Worm (Caenorhabditis elegans) whole organism, mixed stage, embryonic: ENCODE data around the gene C26H9A.4.
A peak's percentile ranks its signal among the peaks of the same experiment; 100 is the strongest.

Experiments used
- M03D4.4 ChIP-seq: sonication (generic microtip); optimal IDR thresholded peaks from 2 replicates; lab custom pipeline; 2017; ENCODE audit warnings: mild to moderate bottlenecking, missing genetic modification characterization, missing compliant biosample characterization
- bed-3 ChIP-seq: fragments of 200-800 bp; sonication (Bioruptor generic); optimal IDR thresholded peaks from 3 replicates; lab custom pipeline; 2018; ENCODE audit warnings: mild to moderate bottlenecking, missing genetic modification characterization, moderate library complexity, missing compliant biosample characterization
- blmp-1 ChIP-seq: fragments of 150-350 bp; optimal IDR thresholded peaks from 2 replicates; lab custom pipeline; 2014; ENCODE audit warnings: missing biosample characterization, missing genetic modification characterization
- ceh-39 ChIP-seq: fragments of 150-350 bp; optimal IDR thresholded peaks from 2 replicates; lab custom pipeline; 2014; ENCODE audit warnings: missing biosample characterization, missing genetic modification characterization
- ceh-43 ChIP-seq: fragments of 200-800 bp; sonication (Bioruptor generic); optimal IDR thresholded peaks from 2 replicates; lab custom pipeline; 2018; ENCODE audit warnings: mild to moderate bottlenecking, missing genetic modification characterization, moderate library complexity, missing compliant biosample characterization
- ceh-83 ChIP-seq: fragments of 200-800 bp; sonication (Bioruptor generic); optimal IDR thresholded peaks from 2 replicates; lab custom pipeline; 2018; ENCODE audit warnings: mild to moderate bottlenecking, missing genetic modification characterization, missing compliant biosample characterization
- ces-1 ChIP-seq: fragments of 150-350 bp; optimal IDR thresholded peaks from 2 replicates; lab custom pipeline; 2014; ENCODE audit warnings: missing biosample characterization, missing genetic modification reagents, missing genetic modification characterization
- cnd-1 ChIP-seq: fragments of 200-800 bp; sonication (Bioruptor generic); optimal IDR thresholded peaks from 2 replicates; lab custom pipeline; 2018; ENCODE audit warnings: mild to moderate bottlenecking, missing genetic modification characterization, missing compliant biosample characterization
- drap-1 ChIP-seq: fragments of 200-800 bp; sonication (Bioruptor generic); optimal IDR thresholded peaks from 3 replicates; lab custom pipeline; 2018; ENCODE audit warnings: mild to moderate bottlenecking, missing genetic modification characterization, missing compliant biosample characterization
- elt-1 ChIP-seq: sonication (generic microtip); optimal IDR thresholded peaks from 2 replicates; lab custom pipeline; 2017; ENCODE audit warnings: missing genetic modification characterization, mild to moderate bottlenecking, missing compliant biosample characterization, antibody characterized with exemption, moderate library complexity, borderline replicate concordance; ENCODE audit not compliant: insufficient read depth
- elt-3 ChIP-seq: fragments of 150-350 bp; optimal IDR thresholded peaks from 2 replicates; lab custom pipeline; 2014; ENCODE audit warnings: missing biosample characterization, missing genetic modification characterization
- flh-1 ChIP-seq: fragments of 200-800 bp; sonication (Bioruptor generic); optimal IDR thresholded peaks from 2 replicates; lab custom pipeline; 2018; ENCODE audit warnings: mild to moderate bottlenecking, missing genetic modification characterization, moderate library complexity, missing compliant biosample characterization
- ham-2 ChIP-seq: fragments of 200-800 bp; sonication (Bioruptor generic); optimal IDR thresholded peaks from 2 replicates; lab custom pipeline; 2018; ENCODE audit warnings: mild to moderate bottlenecking, missing genetic modification characterization, missing compliant biosample characterization
- hlh-1 ChIP-seq: fragments of 150-350 bp; optimal IDR thresholded peaks from 2 replicates; lab custom pipeline; 2014; ENCODE audit warnings: missing biosample characterization, missing genetic modification reagents, missing genetic modification characterization
- lin-13 ChIP-seq: fragments of 150-350 bp; optimal IDR thresholded peaks from 2 replicates; lab custom pipeline; 2014; ENCODE audit warnings: missing biosample characterization, missing genetic modification characterization
- lin-32 ChIP-seq: fragments of 200-800 bp; sonication (Bioruptor generic); optimal IDR thresholded peaks from 2 replicates; lab custom pipeline; 2018; ENCODE audit warnings: mild to moderate bottlenecking, missing genetic modification characterization, missing compliant biosample characterization
- lsy-2 ChIP-seq: fragments of 150-350 bp; optimal IDR thresholded peaks from 2 replicates; lab custom pipeline; 2014; ENCODE audit warnings: missing biosample characterization, missing genetic modification characterization
- mab-5 ChIP-seq: fragments of 150-350 bp; optimal IDR thresholded peaks from 2 replicates; lab custom pipeline; 2014; ENCODE audit warnings: missing biosample characterization, missing genetic modification characterization
- mep-1 ChIP-seq: fragments of 150-350 bp; optimal IDR thresholded peaks from 2 replicates; lab custom pipeline; 2017; ENCODE audit warnings: missing biosample characterization, missing genetic modification reagents, missing genetic modification characterization, inconsistent platforms
- mls-2 ChIP-seq: sonication (generic microtip); optimal IDR thresholded peaks from 2 replicates; lab custom pipeline; 2016; ENCODE audit warnings: mild to moderate bottlenecking, missing genetic modification characterization, moderate library complexity, missing compliant biosample characterization
- nhr-12 ChIP-seq: fragments of 150-350 bp; optimal IDR thresholded peaks from 2 replicates; lab custom pipeline; 2014; ENCODE audit warnings: missing biosample characterization, missing genetic modification characterization
- nhr-2 ChIP-seq: fragments of 150-350 bp; optimal IDR thresholded peaks from 2 replicates; lab custom pipeline; 2014; ENCODE audit warnings: missing biosample characterization, missing genetic modification characterization
- nhr-237 ChIP-seq: fragments of 150-350 bp; optimal IDR thresholded peaks from 2 replicates; lab custom pipeline; 2014; ENCODE audit warnings: missing biosample characterization, missing genetic modification characterization
- nhr-28 ChIP-seq: fragments of 150-350 bp; optimal IDR thresholded peaks from 2 replicates; lab custom pipeline; 2014; ENCODE audit warnings: missing biosample characterization, missing genetic modification characterization
- nhr-76 ChIP-seq: sonication (generic microtip); optimal IDR thresholded peaks from 2 replicates; lab custom pipeline; 2017; ENCODE audit warnings: missing biosample characterization, missing genetic modification characterization
- pha-4 ChIP-seq: fragments of 150-350 bp; optimal IDR thresholded peaks from 2 replicates; lab custom pipeline; 2018; ENCODE audit warnings: missing biosample characterization, missing genetic modification reagents, missing genetic modification characterization
- sem-2 ChIP-seq: fragments of 200-800 bp; sonication (Bioruptor generic); optimal IDR thresholded peaks from 2 replicates; lab custom pipeline; 2018; ENCODE audit warnings: mild to moderate bottlenecking, missing genetic modification characterization, missing compliant biosample characterization
- snpc-4 ChIP-seq: fragments of 150-350 bp; optimal IDR thresholded peaks from 2 replicates; lab custom pipeline; 2014; ENCODE audit warnings: missing biosample characterization, missing genetic modification characterization
- sptf-1 ChIP-seq: sonication (generic microtip); optimal IDR thresholded peaks from 2 replicates; lab custom pipeline; 2017; ENCODE audit warnings: mild to moderate bottlenecking, missing genetic modification characterization, moderate library complexity, missing compliant biosample characterization
- tbx-8 ChIP-seq: fragments of 200-800 bp; sonication (Bioruptor generic); optimal IDR thresholded peaks from 2 replicates; lab custom pipeline; 2018; ENCODE audit warnings: mild to moderate bottlenecking, missing genetic modification characterization, moderate library complexity, missing compliant biosample characterization
- unc-120 ChIP-seq: sonication (generic microtip); optimal IDR thresholded peaks from 2 replicates; lab custom pipeline; 2017; ENCODE audit warnings: missing genetic modification characterization, missing compliant biosample characterization; ENCODE audit not compliant: poor library complexity, severe bottlenecking
- unc-39 ChIP-seq: fragments of 150-350 bp; optimal IDR thresholded peaks from 2 replicates; lab custom pipeline; 2014; ENCODE audit warnings: missing biosample characterization, missing genetic modification characterization
- unc-62 ChIP-seq: fragments of 150-350 bp; optimal IDR thresholded peaks from 2 replicates; lab custom pipeline; 2014; ENCODE audit warnings: missing biosample characterization, missing genetic modification reagents, missing genetic modification characterization
- zip-8 ChIP-seq: fragments of 150-350 bp; optimal IDR thresholded peaks from 2 replicates; lab custom pipeline; 2014; ENCODE audit warnings: missing biosample characterization, missing genetic modification characterization
- ztf-11 ChIP-seq: fragments of 150-350 bp; optimal IDR thresholded peaks from 2 replicates; lab custom pipeline; 2014; ENCODE audit warnings: missing biosample characterization, missing genetic modification characterization

C26H9A.4 gene

ce11 chrIV:12653094-12653493, at the start of gene C26H9A.4, which contains the start of gene wdfy-3:
TSS of gene C26H9A.4 (plus strand) at chrIV:12653410.
TSS of gene wdfy-3 (plus strand) at chrIV:12653401.
- TF ChIP-seq nhr-28 = no peak
- TF ChIP-seq ces-1 = peak; percentile 39
- no peak for TF ChIP-seq hlh-1
- TF ChIP-seq lsy-2 (tag; lab: Kevin White, UChicago) = peak; percentile 19
- TF ChIP-seq nhr-237 (tag; lab: Kevin White, UChicago) = no peak
- TF ChIP-seq ztf-11 = no peak
- no peak for TF ChIP-seq nhr-12 (tag; lab: Kevin White, UChicago)
- no peak for TF ChIP-seq tbx-8 (GFP tag; lab: Kevin White, UChicago)
- no peak for TF ChIP-seq lin-13
- TF ChIP-seq bed-3 (GFP tag; lab: Kevin White, UChicago) = no peak
- TF ChIP-seq sem-2 (GFP tag; lab: Kevin White, UChicago) = no peak
- no peak for TF ChIP-seq sptf-1 (tag; lab: Kevin White, UChicago)

- TF ChIP-seq ces-1 = peak; percentile 52
- peak; percentile 3 for TF ChIP-seq ceh-39 (tag; lab: Kevin White, UChicago)
- no peak for TF ChIP-seq nhr-28
- no peak for TF ChIP-seq mab-5 (tag; lab: Kevin White, UChicago)
- peak; percentile 2 for TF ChIP-seq sptf-1 (tag; lab: Kevin White, UChicago)
- TF ChIP-seq, all 35 proteins: peak for 3
Measured at ce11 chrIV:12605401-12605800, 47.8 kb upstream of the C26H9A.4 start, which contains the start of gene Y55D9A.2. TSS of gene Y55D9A.2 (minus strand) at chrIV:12605431.

- no peak for TF ChIP-seq blmp-1 (tag; lab: Kevin White, UChicago)
Measured at ce11 chrIV:12614624-12615023, 38.6 kb upstream of the C26H9A.4 start, which contains the start of gene efa-6. TSS of gene efa-6 (minus strand) at chrIV:12614724.

- TF ChIP-seq nhr-237 (tag; lab: Kevin White, UChicago) (no peak), mab-5 (tag; lab: Kevin White, UChicago) (no peak), M03D4.4 (tag; lab: Kevin White, UChicago) (peak; percentile 66), cnd-1 (tag; lab: Kevin White, UChicago) (peak; percentile 50), nhr-2 (tag; lab: Kevin White, UChicago) (peak; percentile 10), flh-1 (GFP tag; lab: Kevin White, UChicago) (no peak), hlh-1 (peak; percentile 97), mep-1 (tag; lab: Kevin White, UChicago) (no peak), ham-2 (GFP tag; lab: Kevin White, UChicago) (no peak), ztf-11 (no peak), ceh-39 (tag; lab: Kevin White, UChicago) (no peak), nhr-28 (no peak), sem-2 (GFP tag; lab: Kevin White, UChicago) (no peak), tbx-8 (GFP tag; lab: Kevin White, UChicago) (no peak), unc-62 (peak; percentile 73), drap-1 (GFP tag; lab: Kevin White, UChicago) (no peak), nhr-12 (tag; lab: Kevin White, UChicago) (no peak), snpc-4 (tag; lab: Kevin White, UChicago) (no peak), unc-120 (tag; lab: Kevin White, UChicago) (peak; percentile 90), nhr-76 (tag; lab: Kevin White, UChicago) (no peak), sptf-1 (tag; lab: Kevin White, UChicago) (no peak), lsy-2 (tag; lab: Kevin White, UChicago) (no peak), pha-4 (tag; lab: Kevin White, UChicago) (no peak), ceh-83 (GFP tag; lab: Kevin White, UChicago) (no peak), ceh-43 (GFP tag; lab: Kevin White, UChicago) (no peak), elt-3 (no peak), ces-1 (no peak), lin-32 (GFP tag; lab: Kevin White, UChicago) (peak; percentile 22), unc-39 (no peak), blmp-1 (tag; lab: Kevin White, UChicago) (no peak), bed-3 (GFP tag; lab: Kevin White, UChicago) (no peak), mls-2 (tag; lab: Kevin White, UChicago) (no peak), zip-8 (no peak), elt-1 (tag; lab: Kevin White, UChicago) (no peak), lin-13 (no peak)
Measured at ce11 chrIV:12615122-12615745, 38.0 kb upstream of the C26H9A.4 start.
